Worm (Caenorhabditis elegans) whole organism, L1 larva: ENCODE data around the gene K10C2.2.

Experiments used
- C34B4.2 ChIP-seq: sonication (generic microtip); optimal IDR thresholded peaks from 2 replicates; lab custom pipeline; 2017; ENCODE audit warnings: mild to moderate bottlenecking, missing genetic modification characterization, missing compliant biosample characterization
- aly-2 ChIP-seq: fragments of 150-350 bp; optimal IDR thresholded peaks from 2 replicates; lab custom pipeline; 2014; ENCODE audit warnings: missing biosample characterization, missing genetic modification characterization
- ama-1 ChIP-seq: fragments of 150-350 bp; optimal IDR thresholded peaks from 2 replicates; lab custom pipeline; 2014
- ces-1 ChIP-seq: fragments of 150-350 bp; optimal IDR thresholded peaks from 2 replicates; lab custom pipeline; 2014; ENCODE audit warnings: missing biosample characterization, missing genetic modification reagents, missing genetic modification characterization
- elt-3 ChIP-seq, 6 experiments: fragments of 150-350 bp in 1 of 6; sonication (generic microtip); optimal IDR thresholded peaks; 2 replicates each; lab custom pipeline; 2017 to 2018; ENCODE audit warnings: missing biosample characterization in 6 of 6, missing genetic modification characterization in 6 of 6, inconsistent platforms in 1 of 6
- lsy-2 ChIP-seq, 2 experiments: fragments of 150-350 bp; optimal IDR thresholded peaks; 2 replicates each; lab custom pipeline; 2014; ENCODE audit warnings: missing biosample characterization in 2 of 2, missing genetic modification characterization in 2 of 2
- nhr-77 ChIP-seq: fragments of 150-350 bp; optimal IDR thresholded peaks from 2 replicates; lab custom pipeline; 2014; ENCODE audit warnings: missing biosample characterization, missing genetic modification characterization
- nhr-90 ChIP-seq: sonication (generic microtip); optimal IDR thresholded peaks from 2 replicates; lab custom pipeline; 2016; ENCODE audit warnings: mild to moderate bottlenecking, missing genetic modification characterization, missing compliant biosample characterization; ENCODE audit not compliant: poor library complexity
- snpc-4 ChIP-seq: fragments of 150-350 bp; optimal IDR thresholded peaks from 2 replicates; lab custom pipeline; 2014; ENCODE audit warnings: missing biosample characterization, missing genetic modification characterization
- snu-23 ChIP-seq: sonication (generic microtip); optimal IDR thresholded peaks from 2 replicates; lab custom pipeline; 2016; ENCODE audit warnings: missing genetic modification characterization, missing compliant biosample characterization
- unc-62 ChIP-seq: fragments of 150-350 bp; optimal IDR thresholded peaks from 2 replicates; lab custom pipeline; 2014; ENCODE audit warnings: missing biosample characterization, missing genetic modification reagents, missing genetic modification characterization

DNA sequence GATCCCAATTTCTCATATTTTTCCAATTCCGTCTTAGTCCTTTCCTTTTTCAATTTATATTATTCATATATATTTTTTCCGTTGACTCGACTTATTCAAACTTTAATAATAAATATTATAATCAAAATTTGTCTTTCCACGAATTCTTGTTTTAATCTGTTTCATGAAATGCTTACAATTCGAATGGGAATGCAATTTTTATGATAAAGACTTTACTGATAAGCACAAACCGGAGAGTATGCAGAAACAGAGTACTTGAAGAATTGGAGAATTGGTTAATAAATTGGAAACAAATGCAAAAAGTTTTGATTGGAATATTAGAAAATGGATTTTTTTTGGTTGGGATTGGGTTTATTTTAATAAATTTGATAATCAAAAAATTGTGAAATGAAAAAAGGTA, 25.3 kb downstream of the K10C2.2 start:
- TF ChIP-seq unc-62, result no peak
- TF ChIP-seq snpc-4 (tag; lab: Kevin White, UChicago), result no peak
- TF ChIP-seq C34B4.2 (tag; lab: Kevin White, UChicago), result no peak
- TF ChIP-seq nhr-77 (tag; lab: Kevin White, UChicago), result no peak
- TF ChIP-seq ces-1 (GFP tag; lab: Kevin White, UChicago), result no peak
- no peak for TF ChIP-seq nhr-90
- no peak for TF ChIP-seq elt-3 (tag; optimal IDR thresholded peaks at IDR 0.05; lab: Kevin White, UChicago)
- no peak for TF ChIP-seq ama-1 (lab: Kevin White, UChicago)
- no peak for TF ChIP-seq aly-2 (tag; lab: Kevin White, UChicago)
- no peak for TF ChIP-seq snu-23
- no peak for TF ChIP-seq lsy-2 (tag; optimal IDR thresholded peaks at IDR 0.05; lab: Kevin White, UChicago)
